Fruit fly (Drosophila melanogaster) whole organism, embryonic: Measurements from ENCODE around the gene Hip1.

Source experiments
- CG11093 ChIP-seq: fragments of 200-800 bp; sonication (Bioruptor generic); IDR thresholded peaks from 3 replicates; pipeline ENCODE4 v1.3.6; 2022; ENCODE audit warnings: missing biosample characterization, missing genetic modification characterization
- CG11456 ChIP-seq: fragments of 200-800 bp; sonication (Bioruptor generic); IDR thresholded peaks from 3 replicates; pipeline ENCODE4 v1.3.6; 2022; ENCODE audit warnings: missing biosample characterization, missing genetic modification characterization
- CG11504 ChIP-seq: fragments of 200-800 bp; sonication (Bioruptor generic); optimal IDR thresholded peaks from 3 replicates; lab custom pipeline; 2019; ENCODE audit warnings: missing biosample characterization, mild to moderate bottlenecking, missing genetic modification characterization, moderate library complexity
- CG11695 ChIP-seq: fragments of 200-800 bp; sonication (Bioruptor generic); IDR thresholded peaks from 3 replicates; pipeline ENCODE4 v1.3.6; 2022; ENCODE audit warnings: missing biosample characterization, missing genetic modification characterization
- CG12155 ChIP-seq: fragments of 200-800 bp; sonication (Bioruptor generic); optimal IDR thresholded peaks from 3 replicates; lab custom pipeline; 2016; ENCODE audit warnings: missing biosample characterization, missing genetic modification characterization
- CG12219 ChIP-seq: fragments of 200-800 bp; sonication (Bioruptor generic); optimal IDR thresholded peaks from 3 replicates; lab custom pipeline; 2018; ENCODE audit warnings: missing biosample characterization, mild to moderate bottlenecking, missing genetic modification characterization
- CG1233 ChIP-seq: fragments of 200-800 bp; sonication (Bioruptor generic); optimal IDR thresholded peaks from 4 replicates; lab custom pipeline; 2018; ENCODE audit warnings: missing biosample characterization, mild to moderate bottlenecking, missing genetic modification characterization
- CG1647 ChIP-seq: fragments of 200-800 bp; sonication (Bioruptor generic); optimal IDR thresholded peaks from 3 replicates; lab custom pipeline; 2016; ENCODE audit warnings: missing biosample characterization, missing genetic modification characterization
- CG17186 ChIP-seq: fragments of 200-800 bp; sonication (Bioruptor generic); optimal IDR thresholded peaks from 3 replicates; lab custom pipeline; 2017; ENCODE audit warnings: missing biosample characterization, missing genetic modification reagents, missing genetic modification characterization
- CG17361 ChIP-seq: fragments of 200-800 bp; sonication (Bioruptor generic); IDR thresholded peaks from 3 replicates; pipeline ENCODE4 v1.3.6; 2022; ENCODE audit warnings: missing biosample characterization, missing genetic modification characterization
- CG1832 ChIP-seq: fragments of 200-800 bp; sonication (Bioruptor generic); optimal IDR thresholded peaks from 2 replicates; lab custom pipeline; 2017; ENCODE audit warnings: missing biosample characterization, mild to moderate bottlenecking, missing genetic modification characterization, inconsistent platforms
- CG18599 ChIP-seq: fragments of 200-800 bp; sonication (Bioruptor generic); optimal IDR thresholded peaks from 3 replicates; lab custom pipeline; 2017; ENCODE audit warnings: missing biosample characterization, missing genetic modification characterization, mild to moderate bottlenecking, moderate library complexity, missing genetic modification reagents
- CG2712 ChIP-seq: fragments of 200-800 bp; optimal IDR thresholded peaks from 3 replicates; lab custom pipeline; 2019; ENCODE audit warnings: missing biosample characterization, mild to moderate bottlenecking, missing genetic modification characterization, moderate library complexity
- CG31388 ChIP-seq: fragments of 200-800 bp; sonication (Bioruptor generic); optimal IDR thresholded peaks from 2 replicates; lab custom pipeline; 2016; ENCODE audit warnings: missing biosample characterization, missing genetic modification characterization
- CG3281 ChIP-seq: fragments of 200-800 bp; sonication (Bioruptor generic); optimal IDR thresholded peaks from 3 replicates; lab custom pipeline; 2017; ENCODE audit warnings: missing biosample characterization, mild to moderate bottlenecking, missing genetic modification characterization
- CG3838 ChIP-seq: fragments of 200-800 bp; sonication (Bioruptor generic); optimal IDR thresholded peaks from 3 replicates; lab custom pipeline; 2016; ENCODE audit warnings: missing biosample characterization, missing genetic modification characterization
- CG3847 ChIP-seq: fragments of 200-800 bp; sonication (Bioruptor generic); IDR thresholded peaks from 2 replicates; pipeline ENCODE4 v1.3.6; 2022; ENCODE audit warnings: missing biosample characterization, missing genetic modification characterization
- CG4404 ChIP-seq: fragments of 200-800 bp; sonication (Bioruptor generic); IDR thresholded peaks from 2 replicates; pipeline ENCODE4 v1.3.6; 2022; ENCODE audit warnings: missing biosample characterization, missing genetic modification characterization
- CG6791 ChIP-seq: fragments of 200-800 bp; sonication (Bioruptor generic); IDR thresholded peaks from 3 replicates; pipeline ENCODE4 v1.3.6; 2022; ENCODE audit warnings: missing biosample characterization, missing genetic modification characterization; ENCODE audit not compliant: partially characterized antibody
- CG6854 ChIP-seq: fragments of 200-800 bp; sonication (Bioruptor generic); optimal IDR thresholded peaks from 3 replicates; lab custom pipeline; 2017; ENCODE audit warnings: missing biosample characterization, mild to moderate bottlenecking, missing genetic modification characterization
- CG7963 ChIP-seq: fragments of 200-800 bp; sonication (Bioruptor generic); IDR thresholded peaks from 3 replicates; pipeline ENCODE4 v1.3.6; 2022; ENCODE audit warnings: missing biosample characterization, missing genetic modification characterization; ENCODE audit not compliant: partially characterized antibody
- CG8089 ChIP-seq: fragments of 200-800 bp; sonication (Bioruptor generic); optimal IDR thresholded peaks from 3 replicates; lab custom pipeline; 2016; ENCODE audit warnings: missing biosample characterization, missing genetic modification characterization
- CkIIα-i1 ChIP-seq: fragments of 200-800 bp; sonication (Bioruptor generic); IDR thresholded peaks from 2 replicates; pipeline ENCODE4 v1.3.6; 2022; ENCODE audit warnings: missing biosample characterization, missing genetic modification characterization
- Dp ChIP-seq: fragments of 200-800 bp; sonication (Bioruptor generic); optimal IDR thresholded peaks from 2 replicates; lab custom pipeline; 2018; ENCODE audit warnings: missing biosample characterization, mild to moderate bottlenecking, missing genetic modification characterization, moderate library complexity
- Fer2 ChIP-seq: fragments of 200-800 bp; sonication (Bioruptor generic); optimal IDR thresholded peaks from 2 replicates; lab custom pipeline; 2018; ENCODE audit warnings: missing biosample characterization, mild to moderate bottlenecking, missing genetic modification characterization, moderate library complexity
- HLH54F ChIP-seq: fragments of 200-800 bp; sonication (Bioruptor generic); optimal IDR thresholded peaks from 3 replicates; lab custom pipeline; 2016; ENCODE audit warnings: missing biosample characterization, missing genetic modification characterization
- HmgD ChIP-seq: fragments of 200-800 bp; sonication (Bioruptor generic); optimal IDR thresholded peaks from 3 replicates; lab custom pipeline; 2016; ENCODE audit warnings: missing biosample characterization, missing genetic modification characterization
- Hsf ChIP-seq: fragments of 200-800 bp; sonication (Bioruptor generic); optimal IDR thresholded peaks from 3 replicates; lab custom pipeline; 2016; ENCODE audit warnings: missing biosample characterization, missing genetic modification characterization
- Lpt ChIP-seq: fragments of >200 bp; optimal IDR thresholded peaks from 2 replicates; lab custom pipeline; 2018; ENCODE audit warnings: missing biosample characterization, missing genetic modification characterization
- Spps ChIP-seq: fragments of 200-800 bp; sonication (Bioruptor generic); optimal IDR thresholded peaks from 2 replicates; lab custom pipeline; 2018; ENCODE audit warnings: missing biosample characterization, mild to moderate bottlenecking, missing genetic modification characterization
- Sry-δ ChIP-seq: fragments of 200-800 bp; sonication (Bioruptor generic); optimal IDR thresholded peaks from 2 replicates; lab custom pipeline; 2016; ENCODE audit warnings: missing biosample characterization, missing genetic modification characterization
- Vsx1 ChIP-seq: fragments of 200-800 bp; sonication (Bioruptor generic); optimal IDR thresholded peaks from 2 replicates; lab custom pipeline; 2017; ENCODE audit warnings: missing biosample characterization, mild to moderate bottlenecking, missing genetic modification characterization, missing genetic modification reagents
- amos ChIP-seq: fragments of 200-800 bp; sonication (Bioruptor generic); IDR thresholded peaks from 2 replicates; pipeline ENCODE4 v1.3.6; 2022; ENCODE audit warnings: missing biosample characterization, missing genetic modification characterization; ENCODE audit not compliant: partially characterized antibody
- cato ChIP-seq: fragments of 200-800 bp; sonication (Bioruptor generic); optimal IDR thresholded peaks from 2 replicates; lab custom pipeline; 2016; ENCODE audit warnings: missing biosample characterization, missing genetic modification characterization, borderline replicate concordance
- da ChIP-seq: fragments of 200-800 bp; sonication (Bioruptor generic); optimal IDR thresholded peaks from 2 replicates; lab custom pipeline; 2016; ENCODE audit warnings: missing biosample characterization, missing genetic modification characterization
- dmrt99B ChIP-seq: fragments of 200-800 bp; sonication (Bioruptor generic); optimal IDR thresholded peaks from 2 replicates; lab custom pipeline; 2018; ENCODE audit warnings: missing biosample characterization, mild to moderate bottlenecking, missing genetic modification characterization, moderate library complexity
- exex ChIP-seq: fragments of 200-800 bp; sonication (Bioruptor generic); optimal IDR thresholded peaks from 4 replicates; lab custom pipeline; 2018; ENCODE audit warnings: missing biosample characterization, mild to moderate bottlenecking, missing genetic modification characterization, moderate library complexity
- ftz-f1 ChIP-seq: fragments of 200-800 bp; sonication (Bioruptor generic); optimal IDR thresholded peaks from 2 replicates; lab custom pipeline; 2016; ENCODE audit warnings: missing biosample characterization, missing genetic modification characterization
- gsb ChIP-seq: fragments of 200-800 bp; sonication (Bioruptor generic); IDR thresholded peaks from 2 replicates; pipeline ENCODE4 v1.3.6; 2022; ENCODE audit warnings: missing biosample characterization, missing genetic modification characterization
- insv ChIP-seq, 2 experiments: fragments of 200-800 bp; sonication (Bioruptor generic); optimal IDR thresholded peaks; 3 replicates each; lab custom pipeline; 2016 to 2018; ENCODE audit warnings: missing biosample characterization in 2 of 2, missing genetic modification characterization in 2 of 2
- mirr ChIP-seq: fragments of 200-800 bp; sonication (Bioruptor generic); optimal IDR thresholded peaks from 3 replicates; lab custom pipeline; 2018; ENCODE audit warnings: missing biosample characterization, mild to moderate bottlenecking, missing genetic modification characterization
- nmo ChIP-seq: fragments of 200-800 bp; sonication (Bioruptor generic); optimal IDR thresholded peaks from 2 replicates; lab custom pipeline; 2018; ENCODE audit warnings: missing biosample characterization, mild to moderate bottlenecking, missing genetic modification characterization, moderate library complexity
- row ChIP-seq: fragments of 200-800 bp; sonication (Bioruptor generic); IDR thresholded peaks from 3 replicates; pipeline ENCODE4 v1.3.6; 2022; ENCODE audit warnings: missing biosample characterization, missing genetic modification characterization
- salm ChIP-seq: fragments of 200-800 bp; sonication (Bioruptor generic); optimal IDR thresholded peaks from 2 replicates; lab custom pipeline; 2018; ENCODE audit warnings: missing biosample characterization, mild to moderate bottlenecking, missing genetic modification characterization
- sc ChIP-seq, 3 experiments: fragments of >200 bp in 2 of 3; fragments of 200-800 bp in 1 of 3; sonication (Bioruptor generic) in 1 of 3; optimal IDR thresholded peaks; 2 replicates in 2 of 3; 3 replicates in 1 of 3; lab custom pipeline; 2017; ENCODE audit warnings: mild to moderate bottlenecking in 1 of 3, missing biosample characterization in 1 of 3, missing genetic modification characterization in 1 of 3, missing genetic modification reagents in 1 of 3
- sim ChIP-seq: fragments of 200-800 bp; sonication (Bioruptor generic); IDR thresholded peaks from 2 replicates; pipeline ENCODE4 v1.3.6; 2022; ENCODE audit warnings: missing biosample characterization, missing genetic modification characterization
- slbo ChIP-seq: fragments of 200-800 bp; sonication (Bioruptor generic); IDR thresholded peaks from 2 replicates; pipeline ENCODE4 v1.3.6; 2022; ENCODE audit warnings: missing biosample characterization, missing genetic modification characterization
- slp2 ChIP-seq: fragments of 200-800 bp; sonication (Bioruptor generic); optimal IDR thresholded peaks from 2 replicates; lab custom pipeline; 2016; ENCODE audit warnings: missing biosample characterization, missing genetic modification characterization
- stwl ChIP-seq: fragments of 200-800 bp; sonication (Bioruptor generic); optimal IDR thresholded peaks from 3 replicates; lab custom pipeline; 2018; ENCODE audit warnings: missing biosample characterization, mild to moderate bottlenecking, missing genetic modification characterization, moderate library complexity
- zfh2 ChIP-seq: fragments of 200-800 bp; sonication (Bioruptor generic); optimal IDR thresholded peaks from 2 replicates; lab custom pipeline; 2016; ENCODE audit warnings: missing biosample characterization, missing genetic modification characterization

Hip1 gene

DNA sequence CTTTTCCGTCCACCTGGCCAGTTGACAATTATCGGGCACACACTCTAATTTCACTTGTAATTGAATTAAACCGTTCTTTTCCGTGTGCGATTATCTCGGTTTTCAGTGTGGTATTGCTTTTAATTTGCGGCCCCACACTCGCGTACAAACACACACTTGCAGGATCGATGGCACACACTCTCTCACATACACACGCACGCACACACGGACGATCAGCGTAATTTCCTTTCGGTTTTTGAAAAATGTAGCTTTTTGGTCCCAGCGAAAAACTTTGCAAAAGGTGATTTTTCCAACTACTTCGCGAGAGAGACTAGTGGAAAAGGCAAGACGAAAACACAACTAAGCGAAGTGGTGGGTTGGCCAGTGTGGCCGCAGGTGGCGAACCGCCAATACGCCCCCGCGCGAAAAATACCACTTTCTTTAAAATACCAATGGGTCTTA lies 31.4 kb upstream of the Hip1 start, which contains the start of gene Atg1 (continued):
- no peak for TF ChIP-seq da (GFP tag; lab: Kevin White, UChicago)
- TF ChIP-seq CG17186, result no peak
- 0 out of 3 replicates have a peak, but pooled peaks have one; percentile 33 for TF ChIP-seq CG11695 (GFP tag; lab: Robert Waterston, UW)
- TF ChIP-seq Dp (GFP tag; lab: Kevin White, UChicago), result peak; percentile 24
- TF ChIP-seq CkIIα-i1 (GFP tag; lab: Robert Waterston, UW), result no peak
- peak in 1 of 2 experiments; percentile 19 for TF ChIP-seq insv (GFP tag; optimal IDR thresholded peaks at IDR 0.05; lab: Kevin White, UChicago)
- no peak for TF ChIP-seq slbo (GFP tag; lab: Robert Waterston, UW)
- peak; percentile 12 for TF ChIP-seq salm (tag; lab: Kevin White, UChicago)
- no peak for TF ChIP-seq CG1832 (GFP tag; lab: Kevin White, UChicago)
- no peak for TF ChIP-seq zfh2 (GFP tag; lab: Kevin White, UChicago)
- no peak for TF ChIP-seq nmo (GFP tag; lab: Kevin White, UChicago)
- no peak for TF ChIP-seq HLH54F (GFP tag; lab: Kevin White, UChicago)
- TF ChIP-seq ftz-f1 (GFP tag; lab: Kevin White, UChicago), result no peak
- peak; percentile 1 for TF ChIP-seq stwl (tag; lab: Kevin White, UChicago)
- TF ChIP-seq CG7963 (GFP tag; lab: Robert Waterston, UW), result no peak
- peak; percentile 33; the same call in 1 of the 2 replicates for TF ChIP-seq CG3847 (GFP tag; lab: Robert Waterston, UW)
- TF ChIP-seq CG17361 (GFP tag; lab: Robert Waterston, UW), result no peak
- no peak; the same call in 2 of the 3 replicates for TF ChIP-seq CG6791 (GFP tag; lab: Robert Waterston, UW)
- TF ChIP-seq row, result peak; percentile 37; the same call in 2 of the 3 replicates
- no peak for TF ChIP-seq CG1647 (GFP tag; lab: Kevin White, UChicago)
- peak; percentile 54 for TF ChIP-seq CG6854
- TF ChIP-seq mirr (GFP tag; lab: Kevin White, UChicago), result peak; percentile 7
- no peak for TF ChIP-seq Lpt (GFP tag; lab: Kevin White, UChicago)
- TF ChIP-seq CG1233 (GFP tag; lab: Kevin White, UChicago), result no peak
- TF ChIP-seq sc (optimal IDR thresholded peaks at IDR 0.05; lab: Kevin White, UChicago), result no peak
- TF ChIP-seq sc (GFP tag; optimal IDR thresholded peaks at IDR 0.05; lab: Kevin White, UChicago), result no peak
- no peak for TF ChIP-seq CG12219
- TF ChIP-seq CG11504 (tag; lab: Kevin White, UChicago), result no peak
- TF ChIP-seq gsb, result no peak
- TF ChIP-seq dmrt99B (tag; lab: Kevin White, UChicago), result no peak
- no peak for TF ChIP-seq Fer2 (tag; lab: Kevin White, UChicago)
- TF ChIP-seq amos, result no peak; the same call in 1 of the 2 replicates
- TF ChIP-seq CG18599 (GFP tag; lab: Kevin White, UChicago), result peak; percentile 26
- no peak for TF ChIP-seq Spps
- TF ChIP-seq CG11093, result no peak
- TF ChIP-seq slp2 (GFP tag; lab: Kevin White, UChicago), result no peak
- no peak for TF ChIP-seq Hsf (GFP tag; lab: Kevin White, UChicago)
- TF ChIP-seq CG11456, result no peak
- no peak for TF ChIP-seq Sry-δ (GFP tag; lab: Kevin White, UChicago)
- no peak for TF ChIP-seq CG31388 (GFP tag; lab: Kevin White, UChicago)
- TF ChIP-seq HmgD (GFP tag; lab: Kevin White, UChicago), result no peak
- TF ChIP-seq Vsx1 (GFP tag; lab: Kevin White, UChicago), result no peak
- no peak for TF ChIP-seq CG3281
- peak; percentile 71 for TF ChIP-seq exex (tag; lab: Kevin White, UChicago)
- TF ChIP-seq CG4404 (GFP tag; lab: Robert Waterston, UW), result no peak
- no peak for TF ChIP-seq CG12155 (GFP tag; lab: Kevin White, UChicago)
- TF ChIP-seq sim (GFP tag; lab: Robert Waterston, UW), result no peak
- no peak for TF ChIP-seq CG3838 (GFP tag; lab: Kevin White, UChicago)
- no peak for TF ChIP-seq cato
- TF ChIP-seq CG8089 (GFP tag; lab: Kevin White, UChicago), result no peak
- peak; percentile 36 for TF ChIP-seq CG2712 (tag; lab: Kevin White, UChicago)
